Worm (Caenorhabditis elegans): ENCODE data around the gene C35B1.2.

DNA sequence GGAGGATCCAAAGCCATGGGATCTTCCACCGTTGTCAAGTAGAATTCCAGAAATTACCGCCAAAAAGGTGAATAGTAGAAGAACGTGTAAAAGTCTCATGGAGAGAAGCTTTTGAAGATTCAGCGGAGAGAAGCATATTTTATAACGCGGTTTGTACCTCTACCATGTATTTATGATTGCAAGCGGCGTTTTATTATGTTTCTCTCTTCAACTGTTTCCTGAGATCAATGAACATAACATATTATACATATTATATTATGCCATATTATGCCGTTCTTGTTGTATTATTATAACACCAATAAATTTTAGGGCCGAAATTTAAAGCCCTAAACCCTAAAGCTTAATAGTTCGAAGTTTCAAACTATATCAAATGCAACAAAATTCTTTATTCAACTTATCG, 54.3 kb downstream of the C35B1.2 start, which contains the start of gene F49F1.18:
- TF ChIP-seq F55B11.4 (tag; optimal IDR thresholded peaks at IDR 0.05; ENCODE audit: borderline replicate concordance, insufficient read depth) (no peak), chd-7 (tag; optimal IDR thresholded peaks at IDR 0.05) (no peak), ets-4 (GFP tag; optimal IDR thresholded peaks at IDR 0.05) (no peak), egl-44 (GFP tag; IDR thresholded peaks at IDR 0.05) (no peak)

Measured in whole organism, young adult.